Fruit fly (Drosophila melanogaster): ENCODE data around the gene CG8010.
A peak's percentile ranks its signal among the peaks of the same experiment; 100 is the strongest.

- no peak for TF ChIP-seq CG7368 (GFP tag; optimal IDR thresholded peaks at IDR 0.05)
- TF ChIP-seq Eip78C (GFP tag) = peak; percentile 89
- TF ChIP-seq CG16779 (tag; optimal IDR thresholded peaks at IDR 0.05) = peak; percentile 35
- peak; percentile 40 for TF ChIP-seq CG10669 (GFP tag; optimal IDR thresholded peaks at IDR 0.05)
- no peak for TF ChIP-seq svp (GFP tag)
- TF ChIP-seq CG32006 (GFP tag; optimal IDR thresholded peaks at IDR 0.05) = peak; percentile 85
- peak; percentile 39 for TF ChIP-seq lz (GFP tag; optimal IDR thresholded peaks at IDR 0.05)
These were observed 44.0 kb downstream of the CG8010 start for dm6 chrX:19224580-19225303.

All from whole organism, prepupa.